Fruit fly (Drosophila melanogaster) whole organism, embryonic: ENCODE data around the gene DIP2.

Source experiments
- Atf3 ChIP-seq: fragments of 200-800 bp; sonication (Bioruptor generic); optimal IDR thresholded peaks from 3 replicates; lab custom pipeline; 2016; ENCODE audit warnings: missing biosample characterization, missing genetic modification characterization
- B-H1 ChIP-seq: fragments of 200-800 bp; sonication (Bioruptor generic); IDR thresholded peaks from 3 replicates; pipeline ENCODE4 v1.3.6; 2022; ENCODE audit warnings: missing biosample characterization, missing genetic modification characterization
- Bteb2 ChIP-seq: fragments of 200-800 bp; sonication (Bioruptor generic); optimal IDR thresholded peaks from 2 replicates; lab custom pipeline; 2016; ENCODE audit warnings: missing biosample characterization, missing genetic modification characterization
- CG10431 ChIP-seq: fragments of 200-800 bp; sonication (Bioruptor generic); optimal IDR thresholded peaks from 3 replicates; lab custom pipeline; 2018; ENCODE audit warnings: missing biosample characterization, mild to moderate bottlenecking, missing genetic modification characterization
- CG1233 ChIP-seq: fragments of 200-800 bp; sonication (Bioruptor generic); optimal IDR thresholded peaks from 4 replicates; lab custom pipeline; 2018; ENCODE audit warnings: missing biosample characterization, mild to moderate bottlenecking, missing genetic modification characterization
- CG14441 ChIP-seq: fragments of 200-800 bp; sonication (Bioruptor generic); IDR thresholded peaks from 2 replicates; pipeline ENCODE4 v1.3.6; 2022; ENCODE audit warnings: missing biosample characterization, missing genetic modification characterization
- CG15514 ChIP-seq: fragments of 200-800 bp; sonication (Bioruptor generic); optimal IDR thresholded peaks from 3 replicates; lab custom pipeline; 2017; ENCODE audit warnings: missing biosample characterization, missing genetic modification characterization, mild to moderate bottlenecking, moderate library complexity, missing genetic modification reagents
- CG1603 ChIP-seq: fragments of 200-800 bp; sonication (Bioruptor generic); optimal IDR thresholded peaks from 2 replicates; lab custom pipeline; 2019; ENCODE audit warnings: missing biosample characterization, mild to moderate bottlenecking, missing genetic modification characterization, moderate library complexity
- CG17359 ChIP-seq: fragments of 200-800 bp; sonication (Bioruptor generic); optimal IDR thresholded peaks from 3 replicates; lab custom pipeline; 2018; ENCODE audit warnings: missing biosample characterization, mild to moderate bottlenecking, missing genetic modification characterization, moderate library complexity
- CG18764 ChIP-seq: fragments of 200-800 bp; sonication (Bioruptor generic); optimal IDR thresholded peaks from 3 replicates; lab custom pipeline; 2016; ENCODE audit warnings: missing biosample characterization, missing genetic modification characterization
- CG2678 ChIP-seq: fragments of 200-800 bp; sonication (Bioruptor generic); optimal IDR thresholded peaks from 3 replicates; lab custom pipeline; 2019; ENCODE audit warnings: missing biosample characterization, mild to moderate bottlenecking, missing genetic modification characterization, moderate library complexity
- CG3995 ChIP-seq: fragments of 200-800 bp; sonication (Bioruptor generic); optimal IDR thresholded peaks from 3 replicates; lab custom pipeline; 2016; ENCODE audit warnings: missing biosample characterization, missing genetic modification characterization
- CG4820 ChIP-seq: fragments of 200-800 bp; sonication (Bioruptor generic); optimal IDR thresholded peaks from 3 replicates; lab custom pipeline; 2016; ENCODE audit warnings: missing biosample characterization, missing genetic modification characterization
- CG6254 ChIP-seq: fragments of 200-800 bp; sonication (Bioruptor generic); optimal IDR thresholded peaks from 3 replicates; lab custom pipeline; 2017; ENCODE audit warnings: mild to moderate bottlenecking, missing biosample characterization, missing genetic modification reagents, missing genetic modification characterization
- CG8290 ChIP-seq, 3 experiments: fragments of 200-800 bp; sonication (Bioruptor generic); optimal IDR thresholded peaks; 2 replicates each; lab custom pipeline; 2016 to 2019; ENCODE audit warnings: missing biosample characterization in 3 of 3, missing genetic modification characterization in 3 of 3, mild to moderate bottlenecking in 2 of 3, moderate library complexity in 1 of 3
- CG8388 ChIP-seq: fragments of 200-800 bp; sonication (Bioruptor generic); optimal IDR thresholded peaks from 2 replicates; lab custom pipeline; 2019; ENCODE audit warnings: missing biosample characterization, mild to moderate bottlenecking, missing genetic modification characterization, moderate library complexity
- CG8478 ChIP-seq: fragments of >200 bp; optimal IDR thresholded peaks from 2 replicates; lab custom pipeline; 2018
- CG9727 ChIP-seq: fragments of 200-800 bp; sonication (Bioruptor generic); optimal IDR thresholded peaks from 3 replicates; lab custom pipeline; 2017; ENCODE audit warnings: missing biosample characterization, mild to moderate bottlenecking, missing genetic modification characterization
- Chrac-16 ChIP-seq: fragments of 200-800 bp; sonication (Bioruptor generic); optimal IDR thresholded peaks from 3 replicates; lab custom pipeline; 2016; ENCODE audit warnings: missing biosample characterization, missing genetic modification characterization
- Drgx ChIP-seq: fragments of 200-800 bp; sonication (Bioruptor generic); IDR thresholded peaks from 2 replicates; pipeline ENCODE4 v1.3.6; 2022; ENCODE audit warnings: missing biosample characterization, missing genetic modification characterization
- Elba2 ChIP-seq: fragments of 200-800 bp; sonication (Bioruptor generic); optimal IDR thresholded peaks from 3 replicates; lab custom pipeline; 2016; ENCODE audit warnings: missing biosample characterization, missing genetic modification characterization
- H2.0 ChIP-seq: fragments of 200-800 bp; sonication (Bioruptor generic); IDR thresholded peaks from 2 replicates; pipeline ENCODE4 v1.3.6; 2022; ENCODE audit warnings: missing biosample characterization, missing genetic modification characterization
- Hand ChIP-seq: fragments of 200-800 bp; sonication (Bioruptor generic); optimal IDR thresholded peaks from 2 replicates; lab custom pipeline; 2017; ENCODE audit warnings: mild to moderate bottlenecking, missing biosample characterization, missing genetic modification reagents, missing genetic modification characterization
- Hey ChIP-seq: fragments of 200-800 bp; sonication (Bioruptor generic); optimal IDR thresholded peaks from 3 replicates; lab custom pipeline; 2018; ENCODE audit warnings: missing biosample characterization, mild to moderate bottlenecking, missing genetic modification characterization
- Hr39 ChIP-seq: fragments of >200 bp; optimal IDR thresholded peaks from 2 replicates; lab custom pipeline; 2017
- Jarid2 ChIP-seq: fragments of 200-800 bp; sonication (Bioruptor generic); optimal IDR thresholded peaks from 3 replicates; lab custom pipeline; 2017; ENCODE audit warnings: mild to moderate bottlenecking, missing biosample characterization, missing genetic modification reagents, missing genetic modification characterization
- MESR4 ChIP-seq: fragments of 200-800 bp; sonication (Bioruptor generic); optimal IDR thresholded peaks from 2 replicates; lab custom pipeline; 2018; ENCODE audit warnings: missing biosample characterization, mild to moderate bottlenecking, missing genetic modification characterization, moderate library complexity
- Pdp1 ChIP-seq, 2 experiments: fragments of 200-800 bp; sonication (Bioruptor generic); optimal IDR thresholded peaks; 3 replicates each; lab custom pipeline; 2016; ENCODE audit warnings: missing biosample characterization in 2 of 2, missing genetic modification characterization in 2 of 2, mild to moderate bottlenecking in 1 of 2, moderate library complexity in 1 of 2
- Side ChIP-seq: fragments of 200-800 bp; sonication (Bioruptor generic); optimal IDR thresholded peaks from 2 replicates; lab custom pipeline; 2016; ENCODE audit warnings: missing biosample characterization, missing genetic modification characterization
- Sin3A ChIP-seq: fragments of >200 bp; optimal IDR thresholded peaks from 2 replicates; lab custom pipeline; 2018
- Sox102F ChIP-seq: fragments of 200-800 bp; sonication (Bioruptor generic); optimal IDR thresholded peaks from 2 replicates; lab custom pipeline; 2018; ENCODE audit warnings: missing biosample characterization, mild to moderate bottlenecking, missing genetic modification characterization, moderate library complexity
- Vsx1 ChIP-seq: fragments of 200-800 bp; sonication (Bioruptor generic); optimal IDR thresholded peaks from 2 replicates; lab custom pipeline; 2017; ENCODE audit warnings: missing biosample characterization, mild to moderate bottlenecking, missing genetic modification characterization, missing genetic modification reagents
- ab ChIP-seq: fragments of 200-800 bp; sonication (Bioruptor generic); optimal IDR thresholded peaks from 2 replicates; lab custom pipeline; 2016; ENCODE audit warnings: missing biosample characterization, missing genetic modification characterization
- az2 ChIP-seq: fragments of 200-800 bp; sonication (Bioruptor generic); optimal IDR thresholded peaks from 3 replicates; lab custom pipeline; 2016; ENCODE audit warnings: missing biosample characterization, missing genetic modification characterization
- cad ChIP-seq: fragments of >200 bp; optimal IDR thresholded peaks from 2 replicates; lab custom pipeline; 2017; ENCODE audit warnings: missing biosample characterization, missing genetic modification characterization
- cas ChIP-seq: fragments of 200-800 bp; sonication (Bioruptor generic); IDR thresholded peaks from 2 replicates; pipeline ENCODE4 v1.3.6; 2022; ENCODE audit warnings: missing biosample characterization, missing genetic modification characterization
- dm ChIP-seq: fragments of 200-800 bp; sonication (Bioruptor generic); optimal IDR thresholded peaks from 3 replicates; lab custom pipeline; 2016; ENCODE audit warnings: missing biosample characterization, missing genetic modification characterization
- inv ChIP-seq: fragments of 200-800 bp; sonication (Bioruptor generic); IDR thresholded peaks from 2 replicates; pipeline ENCODE4 v1.3.6; 2022; ENCODE audit warnings: missing biosample characterization, missing genetic modification characterization; ENCODE audit not compliant: partially characterized antibody
- mirr ChIP-seq: fragments of 200-800 bp; sonication (Bioruptor generic); optimal IDR thresholded peaks from 3 replicates; lab custom pipeline; 2018; ENCODE audit warnings: missing biosample characterization, mild to moderate bottlenecking, missing genetic modification characterization
- phol ChIP-seq: fragments of 200-800 bp; sonication (Bioruptor generic); optimal IDR thresholded peaks from 3 replicates; lab custom pipeline; 2018; ENCODE audit warnings: missing biosample characterization, mild to moderate bottlenecking, missing genetic modification characterization, moderate library complexity
- pnt ChIP-seq: fragments of 200-800 bp; sonication (Bioruptor generic); optimal IDR thresholded peaks from 3 replicates; lab custom pipeline; 2016; ENCODE audit warnings: missing biosample characterization, missing genetic modification characterization
- prd ChIP-seq, 3 experiments: fragments of >200 bp in 2 of 3; fragments of 200-800 bp in 1 of 3; sonication (Bioruptor generic) in 1 of 3; optimal IDR thresholded peaks in 2 of 3; IDR thresholded peaks in 1 of 3; 2 replicates in 2 of 3; 3 replicates in 1 of 3; pipeline versions ENCODE4 v1.3.6 to Lab custom; 2017 to 2022; ENCODE audit warnings: missing biosample characterization in 1 of 3, missing genetic modification characterization in 1 of 3
- pros ChIP-seq: fragments of 200-800 bp; sonication (Bioruptor generic); optimal IDR thresholded peaks from 3 replicates; lab custom pipeline; 2019; ENCODE audit warnings: missing biosample characterization, mild to moderate bottlenecking, missing genetic modification characterization, moderate library complexity
- psq ChIP-seq: fragments of 200-800 bp; sonication (Bioruptor generic); optimal IDR thresholded peaks from 2 replicates; lab custom pipeline; 2017; ENCODE audit warnings: missing biosample characterization, missing genetic modification characterization
- pzg ChIP-seq: fragments of 200-800 bp; sonication (Bioruptor generic); optimal IDR thresholded peaks from 3 replicates; lab custom pipeline; 2018; ENCODE audit warnings: missing biosample characterization, mild to moderate bottlenecking, missing genetic modification characterization, moderate library complexity
- run ChIP-seq: fragments of 200-800 bp; sonication (Bioruptor generic); optimal IDR thresholded peaks from 3 replicates; lab custom pipeline; 2018; ENCODE audit warnings: missing biosample characterization, mild to moderate bottlenecking, missing genetic modification characterization
- sens ChIP-seq: fragments of 200-800 bp; sonication (Bioruptor generic); peaks from one replicate; lab custom pipeline; 2016; ENCODE audit warnings: missing biosample characterization, missing genetic modification characterization
- slp2 ChIP-seq: fragments of 200-800 bp; sonication (Bioruptor generic); optimal IDR thresholded peaks from 2 replicates; lab custom pipeline; 2016; ENCODE audit warnings: missing biosample characterization, missing genetic modification characterization
- ttk ChIP-seq: fragments of 200-800 bp; sonication (Bioruptor generic); IDR thresholded peaks from 2 replicates; pipeline ENCODE4 v2.1.2; 2022; ENCODE audit warnings: missing biosample characterization, missing genetic modification characterization

DIP2 gene

DNA sequence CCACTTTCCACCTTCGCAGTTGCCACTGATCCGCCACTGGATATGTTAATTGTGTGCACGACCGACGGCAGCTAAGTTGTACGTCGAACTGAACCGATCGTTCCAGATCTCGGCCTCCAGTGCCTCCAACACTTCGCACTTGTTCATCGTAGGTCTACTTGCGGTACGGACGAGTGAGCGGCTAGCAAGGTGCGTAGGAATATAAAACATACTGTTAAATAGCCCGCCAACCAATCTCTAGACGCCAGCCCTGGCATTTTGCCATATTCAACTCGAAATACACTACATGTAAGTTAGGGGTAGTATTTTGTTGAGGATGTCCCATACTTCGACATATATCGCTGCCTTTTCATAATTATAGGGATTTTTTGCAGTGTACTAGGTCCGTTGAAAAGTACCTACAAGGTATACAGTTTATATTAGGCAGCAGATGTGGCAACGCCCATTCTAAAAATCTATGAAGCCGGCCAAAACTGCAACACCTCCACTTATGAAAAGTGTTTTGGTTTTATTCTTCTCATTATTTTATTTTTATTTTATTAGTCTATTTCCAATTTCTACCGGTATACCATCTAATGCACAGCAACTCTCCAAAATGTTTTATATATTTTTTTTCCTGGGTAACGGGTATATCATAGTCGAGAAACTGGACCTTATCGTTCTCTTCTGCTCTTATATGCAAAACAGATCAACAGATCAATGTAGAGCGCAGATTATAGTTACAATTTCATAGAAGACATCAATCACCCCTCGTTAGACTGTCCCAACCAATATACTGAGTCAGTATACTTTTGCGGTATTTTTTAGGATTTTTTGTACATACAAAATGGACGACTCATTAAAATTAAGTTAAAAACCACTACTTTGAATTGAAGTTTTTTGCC, 34.5 kb downstream of the DIP2 start, which contains the start of the genes pyx and CG33229 (continued):
- no peak for TF ChIP-seq inv (GFP tag; lab: Robert Waterston, UW)
- TF ChIP-seq pros (GFP tag; lab: Kevin White, UChicago) = no peak
- peak; percentile 67 for TF ChIP-seq pnt
- TF ChIP-seq ab (GFP tag; lab: Kevin White, UChicago) = peak; percentile 75
- TF ChIP-seq Elba2 = no peak
- TF ChIP-seq ttk (GFP tag; lab: Robert Waterston, UW) = peak; percentile 66
- peak; percentile 65 for TF ChIP-seq CG15514 (GFP tag; lab: Kevin White, UChicago)
- TF ChIP-seq prd (optimal IDR thresholded peaks at IDR 0.05; lab: Kevin White, UChicago) = no peak
- TF ChIP-seq prd (GFP tag; IDR thresholded peaks at IDR 0.05; lab: Robert Waterston, UW) = peak; percentile 83
- peak; percentile 32 for TF ChIP-seq dm (GFP tag; lab: Kevin White, UChicago)
- peak; percentile 78 for TF ChIP-seq CG17359 (tag; lab: Kevin White, UChicago)
- TF ChIP-seq CG8290 (GFP tag; optimal IDR thresholded peaks at IDR 0.05; lab: Kevin White, UChicago) = peak; percentile 76
- TF ChIP-seq CG8290 (tag; optimal IDR thresholded peaks at IDR 0.05; lab: Kevin White, UChicago) = peak in 1 of 2 experiments; percentile 90
- TF ChIP-seq Sin3A (lab: Kevin White, UChicago) = no peak
- no peak for TF ChIP-seq MESR4 (GFP tag; lab: Kevin White, UChicago)
- peak; percentile 90 for TF ChIP-seq phol
- no peak for TF ChIP-seq Vsx1 (GFP tag; lab: Kevin White, UChicago)
- TF ChIP-seq Atf3 (GFP tag; lab: Kevin White, UChicago) = peak; percentile 80
- peak; percentile 69 for TF ChIP-seq slp2 (GFP tag; lab: Kevin White, UChicago)
- peak; percentile 92 for TF ChIP-seq CG2678 (tag; lab: Kevin White, UChicago)
- TF ChIP-seq Side = peak; percentile 57
- TF ChIP-seq CG3995 (GFP tag; lab: Kevin White, UChicago) = peak; percentile 43
- peak; percentile 77 for TF ChIP-seq Drgx (GFP tag; lab: Robert Waterston, UW)
- TF ChIP-seq cad (GFP tag; lab: Kevin White, UChicago) = no peak
- TF ChIP-seq cas (GFP tag; lab: Robert Waterston, UW) = peak; percentile 88
- peak; percentile 82 for TF ChIP-seq CG14441
- TF ChIP-seq Hr39 (lab: Kevin White, UChicago) = no peak
- no peak for TF ChIP-seq CG8478
- TF ChIP-seq Jarid2 (GFP tag; lab: Kevin White, UChicago) = peak; percentile 27
- TF ChIP-seq mirr (GFP tag; lab: Kevin White, UChicago) = peak; percentile 64
- TF ChIP-seq Sox102F (GFP tag; lab: Kevin White, UChicago) = peak; percentile 78
- no peak for TF ChIP-seq run
- peak; percentile 96 for TF ChIP-seq sens
- TF ChIP-seq CG8388 (GFP tag; lab: Kevin White, UChicago) = peak; percentile 69
- TF ChIP-seq Hey (tag; lab: Kevin White, UChicago) = peak; percentile 44
- TF ChIP-seq CG4820 (GFP tag; lab: Kevin White, UChicago) = peak; percentile 81
- peak; percentile 89 for TF ChIP-seq Chrac-16 (GFP tag; lab: Kevin White, UChicago)
- TF ChIP-seq az2 = peak; percentile 87
- peak; percentile 89 for TF ChIP-seq CG9727 (GFP tag; lab: Kevin White, UChicago)
- TF ChIP-seq Pdp1 (GFP tag; optimal IDR thresholded peaks at IDR 0.05; lab: Kevin White, UChicago) = peak; percentile 67 to 85
- peak; percentile 77 for TF ChIP-seq CG18764 (GFP tag; lab: Kevin White, UChicago)
- TF ChIP-seq Hand (GFP tag; lab: Kevin White, UChicago) = peak; percentile 63
- TF ChIP-seq CG6254 (GFP tag; lab: Kevin White, UChicago) = peak; percentile 33
- peak; percentile 75 for TF ChIP-seq H2.0
- peak; percentile 85 for TF ChIP-seq CG1233 (GFP tag; lab: Kevin White, UChicago)
- peak; percentile 50 for TF ChIP-seq psq (GFP tag; lab: Kevin White, UChicago)
- peak; percentile 78 for TF ChIP-seq CG10431 (GFP tag; lab: Kevin White, UChicago)
- peak; percentile 57 for TF ChIP-seq pzg (GFP tag; lab: Kevin White, UChicago)
- TF ChIP-seq B-H1 (GFP tag; lab: Robert Waterston, UW) = peak; percentile 60; the same call in 2 of the 3 replicates
- peak; percentile 80 for TF ChIP-seq Bteb2 (GFP tag; lab: Kevin White, UChicago)
- peak; percentile 67 for TF ChIP-seq CG1603 (tag; lab: Kevin White, UChicago)
